Worm (Caenorhabditis elegans): Measurements from ENCODE around the gene C14A11.2.

ce11 chrX:2843508-2843907, 40.6 kb downstream of the C14A11.2 start:
- TF ChIP-seq mxl-3 (GFP tag; optimal IDR thresholded peaks at IDR 0.05), result no peak
- TF ChIP-seq unc-39 (tag; optimal IDR thresholded peaks at IDR 0.05), result no peak

Data from whole organism, L4 larva.